Worm (Caenorhabditis elegans) whole organism, late embryonic: ENCODE measurements around the gene ugt-21.

Experiments
- F13H6.1 ChIP-seq: sonication (generic microtip); optimal IDR thresholded peaks from 2 replicates; lab custom pipeline; 2016; ENCODE audit warnings: missing genetic modification characterization, missing compliant biosample characterization
- Y22D7AL.16 ChIP-seq: sonication (generic microtip); optimal IDR thresholded peaks from 2 replicates; lab custom pipeline; 2016; ENCODE audit warnings: missing genetic modification characterization, missing compliant biosample characterization
- ceh-22 ChIP-seq: sonication (generic microtip); optimal IDR thresholded peaks from 2 replicates; lab custom pipeline; 2017; ENCODE audit warnings: missing biosample characterization, missing genetic modification characterization
- ceh-31 ChIP-seq: sonication (generic microtip); optimal IDR thresholded peaks from 2 replicates; lab custom pipeline; 2016; ENCODE audit warnings: missing genetic modification characterization, missing compliant biosample characterization
- ceh-9 ChIP-seq: sonication (generic microtip); optimal IDR thresholded peaks from 2 replicates; lab custom pipeline; 2016; ENCODE audit warnings: mild to moderate bottlenecking, missing genetic modification characterization, inconsistent platforms, missing compliant biosample characterization
- fkh-10 ChIP-seq: fragments of 150-350 bp; optimal IDR thresholded peaks from 2 replicates; lab custom pipeline; 2014; ENCODE audit warnings: missing biosample characterization, missing genetic modification reagents, missing genetic modification characterization
- fkh-6 ChIP-seq: sonication (generic microtip); optimal IDR thresholded peaks from 2 replicates; lab custom pipeline; 2016; ENCODE audit warnings: missing genetic modification characterization, missing compliant biosample characterization
- madf-2 ChIP-seq: sonication (generic microtip); optimal IDR thresholded peaks from 2 replicates; lab custom pipeline; 2017; ENCODE audit warnings: missing genetic modification characterization, missing compliant biosample characterization
- nhr-11 ChIP-seq: fragments of 150-350 bp; optimal IDR thresholded peaks from 2 replicates; lab custom pipeline; 2014; ENCODE audit warnings: missing biosample characterization, missing genetic modification characterization
- pha-4 ChIP-seq: fragments of 150-350 bp; optimal IDR thresholded peaks from 2 replicates; lab custom pipeline; 2018; ENCODE audit warnings: missing biosample characterization, missing genetic modification reagents, missing genetic modification characterization
- pros-1 ChIP-seq: fragments of 150-350 bp; optimal IDR thresholded peaks from 2 replicates; lab custom pipeline; 2014; ENCODE audit warnings: missing biosample characterization, missing genetic modification reagents, missing genetic modification characterization
- unc-3 ChIP-seq, 2 experiments: fragments of 200-800 bp in 1 of 2; sonication (Bioruptor generic) in 1 of 2; sonication (generic microtip) in 1 of 2; conservative IDR thresholded peaks in 1 of 2; optimal IDR thresholded peaks in 1 of 2; 2 replicates each; pipeline versions ENCODE4 v1.3.6 to Lab custom; 2016 to 2022; ENCODE audit warnings: missing compliant biosample characterization in 2 of 2, missing genetic modification characterization in 2 of 2, missing genetic modification reagents in 1 of 2
- unc-86 ChIP-seq: sonication (generic microtip); optimal IDR thresholded peaks from 2 replicates; lab custom pipeline; 2016; ENCODE audit warnings: missing genetic modification characterization, missing compliant biosample characterization

ce11 chrIV:9512836-9513235 lies 12.7 kb downstream of the ugt-21 start, which contains the start of gene C33A12.3:
- no peak for TF ChIP-seq fkh-6 (tag; lab: Kevin White, UChicago)
- TF ChIP-seq pros-1 = no peak
- TF ChIP-seq ceh-22 = no peak
- TF ChIP-seq pha-4 (tag; lab: Kevin White, UChicago) = no peak
- TF ChIP-seq fkh-10 (GFP tag; lab: Kevin White, UChicago) = no peak
- TF ChIP-seq ceh-9 (tag; lab: Kevin White, UChicago) = no peak
- TF ChIP-seq madf-2 (tag; lab: Kevin White, UChicago) = no peak
- TF ChIP-seq unc-3 (GFP tag; conservative IDR thresholded peaks at IDR 0.05; lab: Robert Waterston, UW) = no peak
- no peak for TF ChIP-seq unc-3 (tag; optimal IDR thresholded peaks at IDR 0.05; lab: Kevin White, UChicago)
- no peak for TF ChIP-seq nhr-11 (tag; lab: Kevin White, UChicago)
- TF ChIP-seq Y22D7AL.16 (tag; lab: Kevin White, UChicago) = no peak
- TF ChIP-seq unc-86 (tag; lab: Kevin White, UChicago) = no peak
- no peak for TF ChIP-seq ceh-31
- TF ChIP-seq F13H6.1 (tag; lab: Kevin White, UChicago) = no peak
